Fruit fly (Drosophila melanogaster) whole organism, pupa: ENCODE data around the gene cbt.
A peak's percentile ranks its signal among the peaks of the same experiment; 100 is the strongest.

Source experiments
- CG14655 ChIP-seq: fragments of 200-800 bp; sonication (Bioruptor generic); optimal IDR thresholded peaks from 3 replicates; lab custom pipeline; 2017; ENCODE audit warnings: mild to moderate bottlenecking, missing biosample characterization, missing genetic modification reagents, missing genetic modification characterization
- CG32121 ChIP-seq: fragments of 200-800 bp; sonication (Bioruptor generic); IDR thresholded peaks from 2 replicates; pipeline ENCODE4 v1.3.6; 2022; ENCODE audit warnings: missing biosample characterization, missing genetic modification characterization
- CG34367 ChIP-seq: fragments of 200-800 bp; sonication (Bioruptor generic); optimal IDR thresholded peaks from 2 replicates; lab custom pipeline; 2018; ENCODE audit warnings: missing biosample characterization, mild to moderate bottlenecking, missing genetic modification characterization
- CG4496 ChIP-seq: fragments of 200-800 bp; sonication (Bioruptor generic); IDR thresholded peaks from 3 replicates; pipeline ENCODE4 v1.3.6; 2022; ENCODE audit warnings: missing biosample characterization, missing genetic modification characterization
- CG8301 ChIP-seq: fragments of 200-800 bp; sonication (Bioruptor generic); optimal IDR thresholded peaks from 2 replicates; lab custom pipeline; 2018; ENCODE audit warnings: missing biosample characterization, mild to moderate bottlenecking, missing genetic modification characterization
- D1 ChIP-seq: fragments of 200-800 bp; sonication (Bioruptor generic); optimal IDR thresholded peaks from 2 replicates; lab custom pipeline; 2018; ENCODE audit warnings: missing biosample characterization, mild to moderate bottlenecking, missing genetic modification characterization, moderate library complexity
- EcR ChIP-seq: fragments of 200-800 bp; sonication (Bioruptor generic); optimal IDR thresholded peaks from 3 replicates; lab custom pipeline; 2019; ENCODE audit warnings: missing biosample characterization, missing genetic modification characterization, mild to moderate bottlenecking, moderate library complexity, missing genetic modification reagents
- Pif1A ChIP-seq: fragments of 200-800 bp; sonication (Bioruptor generic); optimal IDR thresholded peaks from 3 replicates; lab custom pipeline; 2016; ENCODE audit warnings: missing biosample characterization, missing genetic modification characterization
- fd96Ca ChIP-seq: fragments of 200-800 bp; sonication (Bioruptor generic); IDR thresholded peaks from 3 replicates; pipeline ENCODE4 v1.3.6; 2022; ENCODE audit warnings: missing biosample characterization, missing genetic modification characterization
- rn ChIP-seq: fragments of 200-800 bp; sonication (Bioruptor generic); IDR thresholded peaks from 2 replicates; pipeline ENCODE4 v1.3.6; 2022; ENCODE audit warnings: missing biosample characterization, missing genetic modification characterization

dm6 chr2L:485825-486240, 6.3 kb upstream of the cbt start:
- peak; percentile 92 for TF ChIP-seq Pif1A
- TF ChIP-seq CG32121 (GFP tag; lab: Robert Waterston, UW), result peak; percentile 77; the same call in 1 of the 2 replicates
- TF ChIP-seq CG4496 (GFP tag; lab: Robert Waterston, UW), result peak; percentile 88
- peak; percentile 70 for TF ChIP-seq CG34367
- peak; percentile 52 for TF ChIP-seq CG8301
- TF ChIP-seq fd96Ca (GFP tag; lab: Robert Waterston, UW), result peak; percentile 76
- TF ChIP-seq D1 (tag; lab: Kevin White, UChicago), result no peak
- TF ChIP-seq CG14655, result peak; percentile 66
- 0 out of 2 replicates have a peak, but pooled peaks have one; percentile 28 for TF ChIP-seq rn
- TF ChIP-seq EcR (GFP tag; lab: Kevin White, UChicago), result peak; percentile 90
